Fruit fly (Drosophila melanogaster): Measurements from ENCODE around the gene CG12684.

The CG12684 gene

dm6 chrX:4609737-4610136, 38.0 kb upstream of the CG12684 start (continued):
- TF ChIP-seq zen (tag; optimal IDR thresholded peaks at IDR 0.05) (no peak), Xrp1 (GFP tag; IDR thresholded peaks at IDR 0.05) (peak; percentile 46; the same call in 1 of the 2 replicates), CG1233 (GFP tag; optimal IDR thresholded peaks at IDR 0.05) (peak; percentile 13), CG2202 (tag; optimal IDR thresholded peaks at IDR 0.05) (peak; percentile 56), chif (GFP tag; optimal IDR thresholded peaks at IDR 0.05) (peak in 1 of 2 experiments; percentile 19), kni (GFP tag; optimal IDR thresholded peaks at IDR 0.05) (peak; percentile 65), CG1603 (tag; optimal IDR thresholded peaks at IDR 0.05) (peak; percentile 61), CG15479 (GFP tag; optimal IDR thresholded peaks at IDR 0.05) (peak; percentile 93), CG10321 (GFP tag; IDR thresholded peaks at IDR 0.05) (no peak), CG4820 (GFP tag; optimal IDR thresholded peaks at IDR 0.05) (no peak), CG13123 (GFP tag; optimal IDR thresholded peaks at IDR 0.05) (peak; percentile 31), stwl (tag; optimal IDR thresholded peaks at IDR 0.05) (no peak), Sry-β (GFP tag; optimal IDR thresholded peaks at IDR 0.05) (peak; percentile 20), org-1 (GFP tag; optimal IDR thresholded peaks at IDR 0.05) (peak; percentile 59), CG1529 (GFP tag; optimal IDR thresholded peaks at IDR 0.05) (peak; percentile 44), CG9727 (GFP tag; optimal IDR thresholded peaks at IDR 0.05) (peak; percentile 41), ara (GFP tag; IDR thresholded peaks at IDR 0.05) (peak; percentile 46; the same call in 1 of the 2 replicates), h (optimal IDR thresholded peaks at IDR 0.05) (no peak), CrebB (tag; optimal IDR thresholded peaks at IDR 0.05) (peak; percentile 38), BtbVII (GFP tag; optimal IDR thresholded peaks at IDR 0.05) (no peak), odd (GFP tag; optimal IDR thresholded peaks at IDR 0.05) (peak; percentile 3), CG33557 (GFP tag; optimal IDR thresholded peaks at IDR 0.05) (peak; percentile 76), unpg (GFP tag; optimal IDR thresholded peaks at IDR 0.05) (peak; percentile 30), twi (tag; optimal IDR thresholded peaks at IDR 0.05) (peak; percentile 54), CG15601 (tag; optimal IDR thresholded peaks at IDR 0.05) (peak; percentile 38), CG1792 (GFP tag; optimal IDR thresholded peaks at IDR 0.05) (peak; percentile 8), CG17186 (GFP tag; optimal IDR thresholded peaks at IDR 0.05) (peak; percentile 9), Drgx (GFP tag; IDR thresholded peaks at IDR 0.05) (no peak), fd64A (GFP tag; optimal IDR thresholded peaks at IDR 0.05) (peak; percentile 64), Kr (GFP tag; optimal IDR thresholded peaks at IDR 0.05) (peak; percentile 49), lov (optimal IDR thresholded peaks at IDR 0.05) (no peak), lov (GFP tag; IDR thresholded peaks at IDR 0.05) (0 out of 3 replicates have a peak, but pooled peaks have one; percentile 6), lola (GFP tag; optimal IDR thresholded peaks at IDR 0.05) (peak in 1 of 3 experiments; percentile 46), CG10209 (GFP tag; optimal IDR thresholded peaks at IDR 0.05) (peak; percentile 14), so (GFP tag; IDR thresholded peaks at IDR 0.05) (0 out of 3 replicates have a peak, but pooled peaks have one; percentile 19), CG15073 (GFP tag; optimal IDR thresholded peaks at IDR 0.05) (no peak), CG12219 (GFP tag; optimal IDR thresholded peaks at IDR 0.05) (peak; percentile 20), tap (tag; optimal IDR thresholded peaks at IDR 0.05) (peak; percentile 11), en (GFP tag; optimal IDR thresholded peaks at IDR 0.05) (no peak), repo (GFP tag; optimal IDR thresholded peaks at IDR 0.05) (no peak), Lhr (GFP tag; optimal IDR thresholded peaks at IDR 0.05) (peak; percentile 37), CG6813 (GFP tag; optimal IDR thresholded peaks at IDR 0.05) (peak; percentile 56), YL-1 (GFP tag; optimal IDR thresholded peaks at IDR 0.05) (peak; percentile 18), CG8089 (GFP tag; optimal IDR thresholded peaks at IDR 0.05) (peak; percentile 2), CG6254 (GFP tag; optimal IDR thresholded peaks at IDR 0.05) (peak; percentile 4), nerfin-1 (tag; optimal IDR thresholded peaks at IDR 0.05) (peak; percentile 38), CG13424 (tag; optimal IDR thresholded peaks at IDR 0.05) (peak; percentile 34), Blimp-1 (GFP tag; optimal IDR thresholded peaks at IDR 0.05) (peak; percentile 39), Nf-YB (GFP tag; optimal IDR thresholded peaks at IDR 0.05) (peak; percentile 1), CG15011 (GFP tag; optimal IDR thresholded peaks at IDR 0.05) (no peak), CTCF (GFP tag; optimal IDR thresholded peaks at IDR 0.05) (peak; percentile 1)

Measured in whole organism, embryonic.